Worm (Caenorhabditis elegans) whole organism, mixed stage, embryonic: ENCODE measurements around the gene B0507.6.

ENCODE experiments used
- ces-1 ChIP-seq: fragments of 150-350 bp; optimal IDR thresholded peaks from 2 replicates; lab custom pipeline; 2014; ENCODE audit warnings: missing biosample characterization, missing genetic modification reagents, missing genetic modification characterization
- lsy-2 ChIP-seq: fragments of 150-350 bp; optimal IDR thresholded peaks from 2 replicates; lab custom pipeline; 2014; ENCODE audit warnings: missing biosample characterization, missing genetic modification characterization
- nhr-76 ChIP-seq: sonication (generic microtip); optimal IDR thresholded peaks from 2 replicates; lab custom pipeline; 2017; ENCODE audit warnings: missing biosample characterization, missing genetic modification characterization
- unc-62 ChIP-seq: fragments of 150-350 bp; optimal IDR thresholded peaks from 2 replicates; lab custom pipeline; 2014; ENCODE audit warnings: missing biosample characterization, missing genetic modification reagents, missing genetic modification characterization
- zip-8 ChIP-seq: fragments of 150-350 bp; optimal IDR thresholded peaks from 2 replicates; lab custom pipeline; 2014; ENCODE audit warnings: missing biosample characterization, missing genetic modification characterization

DNA sequence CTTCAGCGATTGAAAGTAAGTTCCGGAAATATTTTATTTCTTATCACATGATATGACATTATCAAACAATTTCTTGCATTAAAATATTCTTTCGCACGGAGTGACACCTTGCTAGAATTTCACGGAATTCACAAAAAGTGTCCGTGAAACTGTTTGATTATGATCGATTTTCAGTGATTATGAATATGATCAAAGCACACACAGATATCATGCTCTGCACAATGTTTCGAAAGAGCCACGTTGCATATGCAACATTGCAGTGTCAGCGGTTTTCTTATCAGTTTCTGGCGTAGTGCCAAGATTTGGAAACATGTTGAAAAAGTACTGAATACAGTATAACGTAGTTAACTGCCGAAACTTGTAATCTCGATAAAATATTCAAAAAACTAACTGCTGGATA is 23.2 kb downstream of the B0507.6 start:
- TF ChIP-seq unc-62 (GFP tag; lab: Kevin White, UChicago) (no peak), zip-8 (no peak), nhr-76 (no peak), ces-1 (GFP tag; lab: Kevin White, UChicago) (no peak), lsy-2 (tag; lab: Kevin White, UChicago) (no peak)
